Worm (Caenorhabditis elegans): Measurements from ENCODE around the gene col-95.

DNA sequence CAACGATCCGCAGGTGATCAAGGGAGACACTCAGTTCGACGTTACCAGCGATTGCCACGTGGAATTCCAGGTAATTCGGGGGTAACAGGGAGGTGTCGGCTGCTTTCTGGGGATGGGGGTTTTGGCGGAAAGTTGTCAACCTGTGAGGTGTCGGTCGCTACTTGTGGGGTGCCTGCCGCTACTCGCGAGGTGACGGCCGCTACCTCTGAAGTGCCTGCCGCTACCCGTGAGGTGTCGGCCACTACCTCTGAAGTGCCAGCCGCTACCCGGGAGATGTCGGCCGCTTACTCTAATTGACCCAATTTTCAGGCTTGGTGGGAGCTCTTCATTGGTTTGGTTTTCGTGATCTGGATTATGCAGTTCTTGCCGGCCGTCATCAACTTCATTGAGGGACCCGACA is 27.1 kb downstream of the col-95 start:
- TF ChIP-seq unc-39 (tag; optimal IDR thresholded peaks at IDR 0.05) (no peak), unc-62 (GFP tag; optimal IDR thresholded peaks at IDR 0.05) (no peak), nhr-237 (tag; optimal IDR thresholded peaks at IDR 0.05) (no peak), zag-1 (tag; optimal IDR thresholded peaks at IDR 0.05) (no peak), elt-1 (tag; optimal IDR thresholded peaks at IDR 0.05) (no peak), ztf-4 (tag; optimal IDR thresholded peaks at IDR 0.05) (no peak), egl-27 (tag; optimal IDR thresholded peaks at IDR 0.05) (no peak), aly-2 (tag; optimal IDR thresholded peaks at IDR 0.05) (no peak)

Measured in whole organism, L3 larva.